Worm (Caenorhabditis elegans) whole organism, L4 larva: ENCODE measurements around the gene sulp-5.

ENCODE experiments used
- D1046.2 ChIP-seq: fragments of 200-800 bp; sonication (Bioruptor generic); IDR thresholded peaks from 2 replicates; pipeline ENCODE4 v1.3.6; 2022; ENCODE audit warnings: missing genetic modification characterization, missing compliant biosample characterization
- F10B5.3 ChIP-seq: sonication (generic microtip); optimal IDR thresholded peaks from 2 replicates; lab custom pipeline; 2016; ENCODE audit warnings: mild to moderate bottlenecking, missing genetic modification characterization, missing compliant biosample characterization
- F26F4.8 ChIP-seq: fragments of 200-800 bp; sonication (Bioruptor generic); conservative IDR thresholded peaks from 2 replicates; pipeline ENCODE4 v1.3.6; 2022; ENCODE audit warnings: missing genetic modification characterization, missing compliant biosample characterization
- T20F7.1 ChIP-seq: fragments of 200-800 bp; sonication (Bioruptor generic); optimal IDR thresholded peaks from 2 replicates; lab custom pipeline; 2018; ENCODE audit warnings: mild to moderate bottlenecking, missing genetic modification characterization, missing compliant biosample characterization
- T26A8.4 ChIP-seq: fragments of 200-800 bp; sonication (Bioruptor generic); IDR thresholded peaks from 2 replicates; pipeline ENCODE4 v1.3.6; 2022; ENCODE audit warnings: missing genetic modification characterization, missing compliant biosample characterization
- Y48G9A.11 ChIP-seq: fragments of 200-800 bp; sonication (Bioruptor generic); IDR thresholded peaks from 2 replicates; pipeline ENCODE4 v1.3.6; 2022; ENCODE audit warnings: missing genetic modification reagents, missing genetic modification characterization, missing compliant biosample characterization
- ZK546.5 ChIP-seq, 2 experiments: sonication (generic microtip); optimal IDR thresholded peaks; 2 replicates each; lab custom pipeline; 2017; ENCODE audit warnings: missing biosample characterization in 2 of 2, missing genetic modification characterization in 2 of 2
- arid-1 ChIP-seq: fragments of 200-800 bp; sonication (Bioruptor generic); conservative IDR thresholded peaks from 2 replicates; pipeline ENCODE4 v1.3.6; 2022; ENCODE audit warnings: missing genetic modification reagents, missing genetic modification characterization, missing compliant biosample characterization
- ceh-32 ChIP-seq: sonication (generic microtip); optimal IDR thresholded peaks from 2 replicates; lab custom pipeline; 2016; ENCODE audit warnings: mild to moderate bottlenecking, missing genetic modification characterization, missing compliant biosample characterization; ENCODE audit not compliant: poor library complexity
- ceh-62 ChIP-seq: sonication (generic microtip); optimal IDR thresholded peaks from 2 replicates; lab custom pipeline; 2017; ENCODE audit warnings: missing biosample characterization, missing genetic modification characterization
- ces-1 ChIP-seq: fragments of 150-350 bp; sonication (generic microtip); optimal IDR thresholded peaks from 4 replicates; lab custom pipeline; 2014; ENCODE audit warnings: missing biosample characterization, missing genetic modification reagents, missing genetic modification characterization
- cey-2 ChIP-seq: sonication (generic microtip); optimal IDR thresholded peaks from 3 replicates; lab custom pipeline; 2017; ENCODE audit warnings: missing genetic modification characterization, mild to moderate bottlenecking, missing compliant biosample characterization, antibody characterized with exemption, borderline replicate concordance; ENCODE audit not compliant: insufficient read depth
- daf-12 ChIP-seq: fragments of 150-350 bp; optimal IDR thresholded peaks from 2 replicates; lab custom pipeline; 2014; ENCODE audit warnings: missing biosample characterization, missing genetic modification reagents, missing genetic modification characterization
- daf-19 ChIP-seq: fragments of 200-800 bp; sonication (Bioruptor generic); conservative IDR thresholded peaks from 2 replicates; pipeline ENCODE4 v1.3.6; 2022; ENCODE audit warnings: missing genetic modification characterization, missing compliant biosample characterization
- daf-8 ChIP-seq: fragments of 200-800 bp; sonication (Bioruptor generic); IDR thresholded peaks from 2 replicates; pipeline ENCODE4 v1.3.6; 2022; ENCODE audit warnings: missing genetic modification characterization, missing compliant biosample characterization
- dpl-1 ChIP-seq: fragments of 150-350 bp; optimal IDR thresholded peaks from 2 replicates; lab custom pipeline; 2014; ENCODE audit warnings: missing biosample characterization, missing genetic modification reagents, missing genetic modification characterization
- egl-27 ChIP-seq: sonication (generic microtip); optimal IDR thresholded peaks from 3 replicates; lab custom pipeline; 2017; ENCODE audit warnings: missing biosample characterization, missing genetic modification reagents, missing genetic modification characterization
- egl-43 ChIP-seq: fragments of 200-800 bp; sonication (Bioruptor generic); IDR thresholded peaks from 2 replicates; pipeline ENCODE4 v1.3.6; 2022; ENCODE audit warnings: missing genetic modification reagents, missing genetic modification characterization, missing compliant biosample characterization
- fos-1 ChIP-seq: fragments of 150-350 bp; optimal IDR thresholded peaks from 2 replicates; lab custom pipeline; 2014; ENCODE audit warnings: missing biosample characterization, missing genetic modification characterization
- gei-8 ChIP-seq: fragments of 200-800 bp; sonication (Bioruptor generic); optimal IDR thresholded peaks from 2 replicates; lab custom pipeline; 2018; ENCODE audit warnings: mild to moderate bottlenecking, missing genetic modification characterization, missing compliant biosample characterization
- hif-1 ChIP-seq, 2 experiments: sonication (generic microtip); optimal IDR thresholded peaks; 2 replicates each; lab custom pipeline; 2016 to 2017; ENCODE audit warnings: missing compliant biosample characterization in 2 of 2, missing genetic modification characterization in 2 of 2, missing genetic modification reagents in 2 of 2, missing genotype in 2 of 2, mild to moderate bottlenecking in 1 of 2
- hlh-11 ChIP-seq: fragments of 200-800 bp; sonication (Bioruptor generic); optimal IDR thresholded peaks from 2 replicates; lab custom pipeline; 2018; ENCODE audit warnings: mild to moderate bottlenecking, missing genetic modification characterization, missing compliant biosample characterization
- hlh-30 ChIP-seq: sonication (generic microtip); optimal IDR thresholded peaks from 2 replicates; lab custom pipeline; 2017; ENCODE audit warnings: antibody characterized with exemption, mild to moderate bottlenecking, missing genetic modification characterization, missing compliant biosample characterization; ENCODE audit not compliant: insufficient read depth
- hmg-1.1 ChIP-seq: fragments of 200-800 bp; sonication (Bioruptor generic); IDR thresholded peaks from 2 replicates; pipeline ENCODE4 v1.3.6; 2022; ENCODE audit warnings: missing genetic modification reagents, missing genetic modification characterization, missing compliant biosample characterization
- jun-1 ChIP-seq: fragments of 150-350 bp; optimal IDR thresholded peaks from 2 replicates; lab custom pipeline; 2014; ENCODE audit warnings: missing biosample characterization, missing genetic modification reagents, missing genetic modification characterization
- lin-1 ChIP-seq: fragments of 200-800 bp; sonication (Bioruptor generic); IDR thresholded peaks from 2 replicates; pipeline ENCODE4 v1.3.6; 2022; ENCODE audit warnings: missing genetic modification reagents, missing genetic modification characterization, missing compliant biosample characterization
- lin-15B ChIP-seq: fragments of 150-350 bp; sonication (generic microtip); optimal IDR thresholded peaks from 3 replicates; lab custom pipeline; 2014; ENCODE audit warnings: missing biosample characterization, missing genetic modification characterization
- lin-38 ChIP-seq: fragments of 200-800 bp; sonication (Bioruptor generic); IDR thresholded peaks from 2 replicates; pipeline ENCODE4 v1.3.6; 2022; ENCODE audit warnings: missing genetic modification reagents, missing genetic modification characterization, missing compliant biosample characterization
- madf-9 ChIP-seq: fragments of 200-800 bp; sonication (Bioruptor generic); conservative IDR thresholded peaks from 2 replicates; pipeline ENCODE4 v1.3.6; 2022; ENCODE audit warnings: missing genetic modification reagents, missing genetic modification characterization, missing compliant biosample characterization
- mdl-1 ChIP-seq, 2 experiments: fragments of 150-350 bp in 1 of 2; sonication (generic microtip) in 1 of 2; optimal IDR thresholded peaks; 2 replicates each; lab custom pipeline; 2014 to 2017; ENCODE audit warnings: missing biosample characterization in 2 of 2, missing genetic modification characterization in 2 of 2
- mes-2 ChIP-seq: sonication (generic microtip); optimal IDR thresholded peaks from 2 replicates; lab custom pipeline; 2016; ENCODE audit warnings: missing genotype, mild to moderate bottlenecking, missing genetic modification characterization, missing compliant biosample characterization; ENCODE audit not compliant: poor library complexity, severe bottlenecking
- mxl-2 ChIP-seq: fragments of 200-800 bp; sonication (Bioruptor generic); conservative IDR thresholded peaks from 2 replicates; pipeline ENCODE4 v1.3.6; 2022; ENCODE audit warnings: missing genetic modification reagents, missing genetic modification characterization, missing compliant biosample characterization
- mxl-3 ChIP-seq: fragments of 200-800 bp; sonication (Bioruptor generic); optimal IDR thresholded peaks from 2 replicates; lab custom pipeline; 2018; ENCODE audit warnings: mild to moderate bottlenecking, missing genetic modification characterization, missing compliant biosample characterization
- nhr-10 ChIP-seq: fragments of 150-350 bp; optimal IDR thresholded peaks from 2 replicates; lab custom pipeline; 2014; ENCODE audit warnings: missing biosample characterization, missing genetic modification characterization
- nhr-102 ChIP-seq: sonication (generic microtip); optimal IDR thresholded peaks from 2 replicates; lab custom pipeline; 2016; ENCODE audit warnings: mild to moderate bottlenecking, missing genetic modification characterization, moderate library complexity, missing compliant biosample characterization
- nhr-11 ChIP-seq: fragments of 150-350 bp; optimal IDR thresholded peaks from 2 replicates; lab custom pipeline; 2014; ENCODE audit warnings: missing biosample characterization, missing genetic modification characterization
- nhr-237 ChIP-seq: sonication (generic microtip); optimal IDR thresholded peaks from 2 replicates; lab custom pipeline; 2017; ENCODE audit warnings: missing biosample characterization, missing genetic modification characterization
- nhr-42 ChIP-seq: fragments of 200-800 bp; sonication (Bioruptor generic); IDR thresholded peaks from 2 replicates; pipeline ENCODE4 v1.3.6; 2022; ENCODE audit warnings: missing genetic modification characterization, missing compliant biosample characterization
- nhr-77 ChIP-seq: fragments of 150-350 bp; optimal IDR thresholded peaks from 2 replicates; lab custom pipeline; 2014; ENCODE audit warnings: missing biosample characterization, missing genetic modification characterization
- pha-4 ChIP-seq, 2 experiments: fragments of 150-350 bp in 1 of 2; fragments of 200-800 bp in 1 of 2; sonication (Bioruptor generic) in 1 of 2; IDR thresholded peaks in 1 of 2; optimal IDR thresholded peaks in 1 of 2; 2 replicates each; pipeline versions ENCODE4 v1.3.6 to Lab custom; 2014 to 2022; ENCODE audit warnings: missing genetic modification characterization in 2 of 2, missing genetic modification reagents in 2 of 2, missing biosample characterization in 1 of 2, missing compliant biosample characterization in 1 of 2
- rbr-2 ChIP-seq: sonication (generic microtip); optimal IDR thresholded peaks from 2 replicates; lab custom pipeline; 2016; ENCODE audit warnings: missing genotype, missing genetic modification characterization, missing compliant biosample characterization
- set-16 ChIP-seq: fragments of 200-800 bp; sonication (Bioruptor generic); IDR thresholded peaks from 2 replicates; pipeline ENCODE4 v1.3.6; 2022; ENCODE audit warnings: missing genetic modification reagents, missing genetic modification characterization, missing compliant biosample characterization
- snpc-4 ChIP-seq: fragments of 150-350 bp; optimal IDR thresholded peaks from 2 replicates; lab custom pipeline; 2014; ENCODE audit warnings: missing biosample characterization, missing genetic modification characterization
- spr-1 ChIP-seq: sonication (generic microtip); optimal IDR thresholded peaks from 2 replicates; lab custom pipeline; 2016; ENCODE audit warnings: mild to moderate bottlenecking, missing genetic modification characterization, missing compliant biosample characterization
- tra-1 ChIP-seq: fragments of 200-800 bp; sonication (Bioruptor generic); IDR thresholded peaks from 2 replicates; pipeline ENCODE4 v1.3.6; 2022; ENCODE audit warnings: missing genetic modification reagents, missing genetic modification characterization, missing compliant biosample characterization
- unc-39 ChIP-seq: sonication (generic microtip); optimal IDR thresholded peaks from 2 replicates; lab custom pipeline; 2017; ENCODE audit warnings: missing biosample characterization, missing genetic modification characterization
- unc-62 ChIP-seq, 3 experiments: fragments of 150-350 bp in 1 of 3; sonication (generic microtip); optimal IDR thresholded peaks in 2 of 3; peaks in 1 of 3; 1 replicate in 1 of 3; 2 replicates in 2 of 3; lab custom pipeline; 2014 to 2017; ENCODE audit warnings: missing biosample characterization in 3 of 3, missing genetic modification characterization in 3 of 3, missing genetic modification reagents in 3 of 3, missing genotype in 1 of 3
- vab-7 ChIP-seq: fragments of 200-800 bp; sonication (Bioruptor generic); IDR thresholded peaks from 2 replicates; pipeline ENCODE4 v1.3.6; 2022; ENCODE audit warnings: missing genetic modification reagents, missing genetic modification characterization, missing compliant biosample characterization
- zag-1 ChIP-seq: fragments of 150-350 bp; optimal IDR thresholded peaks from 2 replicates; lab custom pipeline; 2014; ENCODE audit warnings: missing biosample characterization, missing genetic modification characterization
- zfp-2 ChIP-seq: sonication (generic microtip); optimal IDR thresholded peaks from 2 replicates; lab custom pipeline; 2016; ENCODE audit warnings: mild to moderate bottlenecking, missing genetic modification characterization, missing compliant biosample characterization

The sulp-5 gene

ce11 chrV:11921229-11921628, 41.4 kb downstream of the sulp-5 start:
- TF ChIP-seq mes-2 (tag; lab: Kevin White, UChicago) (no peak), hlh-30 (peak; percentile 88), Y48G9A.11 (no peak), ceh-62 (tag; lab: Kevin White, UChicago) (no peak), set-16 (GFP tag; lab: Robert Waterston, UW) (no peak), ceh-32 (no peak), spr-1 (tag; lab: Kevin White, UChicago) (no peak), daf-12 (tag; lab: Kevin White, UChicago) (no peak), D1046.2 (GFP tag; lab: Robert Waterston, UW) (no peak), snpc-4 (tag; lab: Kevin White, UChicago) (no peak), F10B5.3 (no peak), jun-1 (tag; lab: Kevin White, UChicago) (no peak), T26A8.4 (GFP tag; lab: Robert Waterston, UW) (no peak), egl-43 (GFP tag; lab: Robert Waterston, UW) (no peak), lin-38 (GFP tag; lab: Robert Waterston, UW) (no peak), zfp-2 (tag; lab: Kevin White, UChicago) (no peak), cey-2 (no peak), hif-1 (tag; optimal IDR thresholded peaks at IDR 0.05; lab: Kevin White, UChicago) (peak in 1 of 2 experiments; percentile 39), fos-1 (tag; lab: Kevin White, UChicago) (no peak), hmg-1.1 (GFP tag; lab: Robert Waterston, UW) (peak; percentile 33; the same call in 1 of the 2 replicates), nhr-11 (tag; lab: Kevin White, UChicago) (peak; percentile 30), pha-4 (GFP tag; IDR thresholded peaks at IDR 0.05; lab: Robert Waterston, UW) (no peak), pha-4 (tag; optimal IDR thresholded peaks at IDR 0.05; lab: Kevin White, UChicago) (no peak), unc-62 (GFP tag; optimal IDR thresholded peaks at IDR 0.05 in 1 of 2; lab: Kevin White, UChicago) (no peak), unc-62 (tag; optimal IDR thresholded peaks at IDR 0.05; lab: Kevin White, UChicago) (no peak), mdl-1 (tag; optimal IDR thresholded peaks at IDR 0.05; lab: Kevin White, UChicago) (peak in 1 of 2 experiments; percentile 73), nhr-10 (peak; percentile 3), daf-19 (GFP tag; lab: Robert Waterston, UW) (no peak), mxl-2 (GFP tag; lab: Robert Waterston, UW) (no peak), ces-1 (GFP tag; lab: Kevin White, UChicago) (no peak), unc-39 (tag; lab: Kevin White, UChicago) (no peak), madf-9 (GFP tag; lab: Robert Waterston, UW) (no peak), zag-1 (tag; lab: Kevin White, UChicago) (no peak), lin-15B (tag; lab: Kevin White, UChicago) (no peak), T20F7.1 (GFP tag; lab: Kevin White, UChicago) (peak; percentile 23), mxl-3 (GFP tag; lab: Kevin White, UChicago) (peak; percentile 60), tra-1 (GFP tag; lab: Robert Waterston, UW) (peak; percentile 46; the same call in 1 of the 2 replicates), lin-1 (peak; percentile 27; the same call in 1 of the 2 replicates), egl-27 (no peak), nhr-237 (no peak), dpl-1 (GFP tag; lab: Kevin White, UChicago) (peak; percentile 9), nhr-102 (no peak), nhr-77 (tag; lab: Kevin White, UChicago) (peak; percentile 69), arid-1 (GFP tag; lab: Robert Waterston, UW) (no peak), F26F4.8 (GFP tag; lab: Robert Waterston, UW) (no peak), nhr-42 (GFP tag; lab: Robert Waterston, UW) (no peak), vab-7 (GFP tag; lab: Robert Waterston, UW) (no peak), rbr-2 (tag; lab: Kevin White, UChicago) (peak; percentile 21), gei-8 (GFP tag; lab: Kevin White, UChicago) (no peak), ZK546.5 (tag; optimal IDR thresholded peaks at IDR 0.05; lab: Kevin White, UChicago) (no peak), daf-8 (GFP tag; lab: Robert Waterston, UW) (no peak), hlh-11 (tag; lab: Kevin White, UChicago) (peak; percentile 88)
